Fruit fly (Drosophila melanogaster): ENCODE data around the gene Prp31.

Gene Prp31

DNA sequence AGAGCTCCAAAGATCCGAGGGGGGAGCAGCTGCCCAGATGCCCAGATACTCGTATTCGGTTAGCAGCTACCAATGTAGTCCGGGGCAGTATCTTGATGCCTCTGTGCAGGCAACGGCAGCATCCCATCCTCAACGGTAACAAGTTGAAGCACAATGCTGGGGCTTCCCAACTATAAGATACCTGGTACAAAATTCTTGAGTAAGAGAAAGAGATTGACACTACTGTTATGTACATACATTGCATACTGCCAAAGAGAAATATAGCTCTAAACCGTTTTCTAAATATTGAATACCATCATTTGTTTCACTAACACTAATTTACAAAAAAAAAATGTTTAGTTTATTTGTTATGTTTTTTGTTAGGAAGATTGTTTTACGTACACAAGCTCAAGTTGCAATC, 30.8 kb downstream of the Prp31 start:
- TF ChIP-seq woc (GFP tag; optimal IDR thresholded peaks at IDR 0.05), result peak; percentile 41
- TF ChIP-seq HLH106 (tag; optimal IDR thresholded peaks at IDR 0.05), result no peak

DNA sequence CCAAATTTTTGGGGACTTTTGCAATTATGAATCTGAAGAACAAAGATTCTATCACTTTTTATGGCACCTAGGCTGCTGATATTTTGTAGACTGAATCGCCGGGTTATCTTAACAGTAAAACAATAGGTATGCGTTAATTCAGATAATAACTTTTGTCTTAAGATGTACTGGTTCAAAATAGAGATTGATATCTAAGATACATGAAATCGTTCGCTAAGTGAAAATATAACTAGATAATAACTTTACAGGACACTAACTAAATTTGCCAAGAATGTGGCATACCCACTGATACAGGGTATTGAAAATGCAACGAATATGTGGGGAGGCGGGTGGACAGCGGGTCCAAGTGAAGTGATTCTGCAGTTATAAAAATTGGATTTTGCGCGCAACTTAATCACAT, 33.3 kb downstream of the Prp31 start:
- TF ChIP-seq Abd-B (GFP tag; optimal IDR thresholded peaks at IDR 0.05) (no peak), woc (GFP tag; optimal IDR thresholded peaks at IDR 0.05) (peak; percentile 61)

DNA sequence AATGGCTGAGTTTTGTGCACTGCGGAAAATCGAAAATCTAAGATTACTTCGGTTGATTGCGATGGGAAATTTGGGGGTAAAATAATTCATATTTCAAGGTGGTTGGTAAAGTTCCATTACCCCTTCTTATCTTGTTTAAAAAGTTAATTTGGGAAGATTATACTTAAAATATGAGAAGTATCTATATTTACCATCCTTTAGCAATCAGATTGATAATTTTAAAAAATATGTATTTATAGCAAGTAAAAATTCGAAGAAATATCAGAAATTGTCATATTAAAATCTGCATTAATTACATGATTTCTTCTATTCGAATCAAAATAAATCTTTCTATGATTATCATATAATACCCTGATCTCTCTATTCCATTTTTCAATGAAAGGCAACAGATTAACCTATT, 36.6 kb downstream of the Prp31 start:
- no peak for TF ChIP-seq usp (GFP tag; optimal IDR thresholded peaks at IDR 0.05)
- no peak for TF ChIP-seq Sp1 (GFP tag; optimal IDR thresholded peaks at IDR 0.05)
- TF ChIP-seq foxo (GFP tag; optimal IDR thresholded peaks at IDR 0.05), result no peak
- TF ChIP-seq Dif (GFP tag; optimal IDR thresholded peaks at IDR 0.05; ENCODE audit: partially characterized antibody), result no peak
- no peak for TF ChIP-seq Myc (optimal IDR thresholded peaks at IDR 0.05)
- no peak for TF ChIP-seq Hnf4 (GFP tag; optimal IDR thresholded peaks at IDR 0.05)
- TF ChIP-seq Hr78 (GFP tag; optimal IDR thresholded peaks at IDR 0.05), result no peak
- TF ChIP-seq Rel (GFP tag; optimal IDR thresholded peaks at IDR 0.05), result no peak
- no peak for TF ChIP-seq Rel (tag; optimal IDR thresholded peaks at IDR 0.05)
- TF ChIP-seq ey (GFP tag; optimal IDR thresholded peaks at IDR 0.05), result no peak
- TF ChIP-seq fru (GFP tag; optimal IDR thresholded peaks at IDR 0.05), result no peak
- no peak for TF ChIP-seq Jra (GFP tag; optimal IDR thresholded peaks at IDR 0.05)

DNA sequence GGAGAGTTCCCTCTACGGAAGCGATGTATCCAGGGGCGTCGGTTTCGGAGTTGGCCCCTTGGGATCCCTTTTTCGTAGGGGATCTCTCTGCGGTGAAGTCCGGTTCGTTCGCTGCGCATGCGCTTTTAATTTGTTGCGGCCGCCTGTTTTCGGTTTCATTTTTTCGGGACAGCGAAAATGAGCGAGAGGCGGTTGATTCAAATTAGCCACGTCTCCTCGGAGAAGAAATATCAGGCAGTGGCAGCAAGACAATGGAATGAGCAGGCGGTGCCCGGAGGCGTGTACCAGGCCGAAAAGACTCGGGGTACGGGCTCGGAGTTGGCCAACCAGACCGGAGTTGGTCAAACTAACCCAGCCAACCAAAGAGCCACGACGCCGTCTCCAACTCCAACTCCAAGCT, 37.3 kb downstream of the Prp31 start:
- TF ChIP-seq Hr78 (GFP tag; optimal IDR thresholded peaks at IDR 0.05) (no peak), Vsx2 (GFP tag; optimal IDR thresholded peaks at IDR 0.05; ENCODE audit: partially characterized antibody) (peak; percentile 71), Abd-B (GFP tag; optimal IDR thresholded peaks at IDR 0.05) (no peak), Sp1 (GFP tag; optimal IDR thresholded peaks at IDR 0.05) (peak; percentile 2), psq (GFP tag; optimal IDR thresholded peaks at IDR 0.05) (no peak), Jra (GFP tag; optimal IDR thresholded peaks at IDR 0.05) (no peak), foxo (GFP tag; optimal IDR thresholded peaks at IDR 0.05) (peak in 1 of 2 experiments; percentile 34), h (GFP tag; optimal IDR thresholded peaks at IDR 0.05) (no peak), Rel (GFP tag; optimal IDR thresholded peaks at IDR 0.05) (no peak), Rel (tag; optimal IDR thresholded peaks at IDR 0.05) (no peak)

DNA sequence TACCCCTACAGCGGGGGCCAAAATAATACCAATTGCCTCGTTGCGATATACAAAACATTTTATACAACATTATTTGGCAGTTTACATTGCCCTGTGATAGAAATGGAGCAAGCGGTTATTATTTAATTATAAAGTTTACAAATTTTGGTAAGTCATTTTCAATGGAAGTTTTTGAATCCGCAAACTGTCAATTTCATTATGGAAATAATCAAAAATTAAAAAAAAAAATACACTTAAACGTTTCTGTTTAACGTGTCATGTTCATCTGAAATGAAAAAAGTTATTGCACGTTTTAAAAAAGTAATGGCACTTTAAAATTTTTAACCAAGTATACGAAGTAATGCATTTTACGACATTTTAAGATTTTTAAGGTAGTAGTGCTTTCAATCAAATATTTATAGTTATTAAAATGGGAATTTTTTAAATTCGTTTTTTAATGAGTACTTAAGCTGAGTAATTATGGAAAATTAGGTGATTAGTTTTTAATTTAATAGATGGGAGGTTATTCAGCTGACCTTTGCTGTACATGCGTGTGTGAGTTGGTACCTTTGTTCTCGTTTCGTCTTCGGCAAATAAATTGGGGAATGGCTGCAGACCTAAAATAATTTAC, 37.9 kb downstream of the Prp31 start:
- peak; percentile 1 for TF ChIP-seq psq (GFP tag; optimal IDR thresholded peaks at IDR 0.05)
- no peak for TF ChIP-seq ey (GFP tag; optimal IDR thresholded peaks at IDR 0.05)

DNA sequence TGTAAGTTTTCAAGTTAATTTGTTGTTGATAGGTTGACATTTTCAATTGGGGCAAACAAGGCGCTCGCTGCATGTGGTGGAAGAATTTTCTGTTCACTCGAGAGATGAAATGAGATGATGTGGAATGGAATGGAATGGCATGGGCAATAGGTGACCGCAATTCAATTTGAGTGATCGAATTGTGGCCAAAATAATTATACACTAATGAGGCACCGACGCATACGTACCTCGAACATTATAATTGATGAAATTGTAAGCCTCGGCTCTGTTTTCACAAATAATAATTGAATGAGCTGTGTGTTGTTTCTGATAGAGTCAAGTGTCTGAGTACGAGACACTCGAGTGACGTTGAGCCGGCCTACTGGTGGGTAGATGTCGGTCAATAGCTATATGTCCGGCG, 39.1 kb downstream of the Prp31 start:
- TF ChIP-seq jim (GFP tag; optimal IDR thresholded peaks at IDR 0.05) (no peak), Abd-B (GFP tag; optimal IDR thresholded peaks at IDR 0.05) (no peak), foxo (GFP tag; optimal IDR thresholded peaks at IDR 0.05) (no peak), brk (GFP tag; optimal IDR thresholded peaks at IDR 0.05) (no peak), Myc (optimal IDR thresholded peaks at IDR 0.05) (no peak), N (GFP tag; optimal IDR thresholded peaks at IDR 0.05) (no peak), CG9705 (GFP tag; optimal IDR thresholded peaks at IDR 0.05) (no peak), woc (GFP tag; optimal IDR thresholded peaks at IDR 0.05) (no peak), Rel (GFP tag; optimal IDR thresholded peaks at IDR 0.05) (no peak), Rel (tag; optimal IDR thresholded peaks at IDR 0.05) (no peak), OdsH (GFP tag; optimal IDR thresholded peaks at IDR 0.05) (no peak)

DNA sequence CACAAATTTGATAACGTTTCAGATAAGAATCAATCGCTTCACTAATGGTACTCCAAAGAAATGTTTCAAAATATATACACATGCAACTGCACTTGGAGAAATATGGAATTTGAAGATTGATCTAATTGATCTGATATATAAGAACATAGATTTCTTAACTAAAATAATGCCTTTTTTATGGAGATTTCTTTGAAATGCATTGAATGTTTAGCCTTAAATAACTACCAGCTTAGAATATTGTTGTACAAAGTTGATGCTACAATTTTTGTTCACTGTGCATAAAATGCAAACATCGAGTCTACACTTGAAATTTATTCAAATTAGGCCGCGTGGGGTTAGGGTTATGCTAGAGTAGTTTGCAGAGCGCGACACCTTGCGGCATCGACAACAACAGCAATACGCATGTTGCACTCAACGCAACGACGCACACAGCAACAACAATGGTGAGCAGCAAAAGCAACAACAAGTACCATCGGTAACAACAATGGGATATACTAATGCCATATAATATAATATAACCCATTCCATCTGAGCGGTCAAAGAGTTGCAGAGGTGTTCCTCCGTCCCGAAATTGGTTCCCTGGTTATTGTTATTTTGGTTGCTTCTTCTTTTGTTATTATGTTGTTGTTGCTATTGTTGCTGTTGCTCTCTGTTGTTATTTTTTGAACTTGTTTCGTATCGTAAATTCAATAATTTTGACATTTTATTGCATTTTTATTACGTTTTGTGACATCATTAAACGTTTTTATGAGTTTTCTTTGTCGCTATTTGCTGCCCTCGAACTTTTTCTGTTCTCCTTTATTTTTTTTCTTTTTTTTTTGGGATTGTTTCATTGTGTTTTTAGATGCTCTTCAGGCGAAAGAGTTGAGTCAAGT, 40.6 kb downstream of the Prp31 start:
- no peak for TF ChIP-seq woc (GFP tag; optimal IDR thresholded peaks at IDR 0.05)
- TF ChIP-seq CG9705 (GFP tag; optimal IDR thresholded peaks at IDR 0.05), result no peak
- no peak for TF ChIP-seq jim (GFP tag; optimal IDR thresholded peaks at IDR 0.05)
- TF ChIP-seq Rel (GFP tag; optimal IDR thresholded peaks at IDR 0.05), result no peak
- TF ChIP-seq Rel (tag; optimal IDR thresholded peaks at IDR 0.05), result no peak
- TF ChIP-seq dsf (GFP tag; optimal IDR thresholded peaks at IDR 0.05; ENCODE audit: borderline replicate concordance), result no peak
- no peak for TF ChIP-seq psq (GFP tag; optimal IDR thresholded peaks at IDR 0.05)
- no peak for TF ChIP-seq fru (GFP tag; optimal IDR thresholded peaks at IDR 0.05)
- no peak for TF ChIP-seq Vsx2 (GFP tag; optimal IDR thresholded peaks at IDR 0.05; ENCODE audit: partially characterized antibody)

Data from whole organism, wandering third instar larva.